Fruit fly (Drosophila melanogaster): ENCODE data around the gene Exo84.

- no peak for TF ChIP-seq CG10348 (GFP tag; IDR thresholded peaks at IDR 0.05)
- TF ChIP-seq CG34367 (tag; optimal IDR thresholded peaks at IDR 0.05), result peak; percentile 65
- peak; percentile 86 for TF ChIP-seq CG8301 (tag; optimal IDR thresholded peaks at IDR 0.05)
- TF ChIP-seq CG12605 (GFP tag; IDR thresholded peaks at IDR 0.05), result peak; percentile 80
- peak; percentile 76 for TF ChIP-seq CG15710 (tag; optimal IDR thresholded peaks at IDR 0.05)
- peak; percentile 74 for TF ChIP-seq CG8159 (tag; optimal IDR thresholded peaks at IDR 0.05)
- no peak for TF ChIP-seq EcR (GFP tag; optimal IDR thresholded peaks at IDR 0.05)
- peak; percentile 59; the same call in 1 of the 2 replicates for TF ChIP-seq rn (GFP tag; IDR thresholded peaks at IDR 0.05)
- peak; percentile 85 for TF ChIP-seq Ets98B (GFP tag; IDR thresholded peaks at IDR 0.05)
- TF ChIP-seq CG9948 (tag; optimal IDR thresholded peaks at IDR 0.05), result peak; percentile 79
These were observed 20.4 kb upstream of the Exo84 start for dm6 chr3R:26072477-26072876.
